Worm (Caenorhabditis elegans) whole organism, L1 larva: ENCODE data around the gene mdl-1.

Experiments used
- C04F5.9 ChIP-seq: sonication (generic microtip); optimal IDR thresholded peaks from 2 replicates; lab custom pipeline; 2016; ENCODE audit warnings: missing genetic modification characterization, missing compliant biosample characterization
- C16A3.4 ChIP-seq: fragments of 150-350 bp; optimal IDR thresholded peaks from 2 replicates; lab custom pipeline; 2014; ENCODE audit warnings: missing biosample characterization, missing genetic modification characterization
- F16B12.6 ChIP-seq: fragments of 150-350 bp; optimal IDR thresholded peaks from 2 replicates; lab custom pipeline; 2014; ENCODE audit warnings: missing biosample characterization, missing genetic modification characterization
- alr-1 ChIP-seq: fragments of 200-800 bp; sonication (Bioruptor generic); optimal IDR thresholded peaks from 2 replicates; lab custom pipeline; 2018; ENCODE audit warnings: borderline replicate concordance, mild to moderate bottlenecking, missing genetic modification characterization, missing compliant biosample characterization
- aly-2 ChIP-seq: fragments of 150-350 bp; optimal IDR thresholded peaks from 2 replicates; lab custom pipeline; 2014; ENCODE audit warnings: missing biosample characterization, missing genetic modification characterization
- ama-1 ChIP-seq: fragments of 150-350 bp; optimal IDR thresholded peaks from 2 replicates; lab custom pipeline; 2014
- blmp-1 ChIP-seq: fragments of 150-350 bp; optimal IDR thresholded peaks from 2 replicates; lab custom pipeline; 2014; ENCODE audit warnings: missing biosample characterization, missing genetic modification characterization
- ceh-8 ChIP-seq: fragments of 200-800 bp; sonication (Bioruptor generic); optimal IDR thresholded peaks from 2 replicates; lab custom pipeline; 2018; ENCODE audit warnings: mild to moderate bottlenecking, missing genetic modification characterization, moderate library complexity, missing compliant biosample characterization
- ceh-82 ChIP-seq, 3 experiments: fragments of 150-350 bp in 1 of 3; sonication (generic microtip) in 2 of 3; optimal IDR thresholded peaks; 2 replicates each; lab custom pipeline; 2014 to 2017; ENCODE audit warnings: missing biosample characterization in 3 of 3, missing genetic modification characterization in 3 of 3
- ceh-88 ChIP-seq: fragments of 200-800 bp; sonication (Bioruptor generic); IDR thresholded peaks from 2 replicates; pipeline ENCODE4 v1.3.6; 2022; ENCODE audit warnings: missing genetic modification characterization, missing compliant biosample characterization
- ceh-90 ChIP-seq: sonication (generic microtip); optimal IDR thresholded peaks from 2 replicates; lab custom pipeline; 2016; ENCODE audit warnings: missing genetic modification characterization, missing compliant biosample characterization
- efl-1 ChIP-seq, 4 experiments: fragments of 150-350 bp; optimal IDR thresholded peaks in 3 of 4; peaks in 1 of 4; 1 replicate in 1 of 4; 2 replicates in 3 of 4; lab custom pipeline; 2014; ENCODE audit warnings: missing biosample characterization in 2 of 4, missing genetic modification characterization in 2 of 4, missing genetic modification reagents in 2 of 4
- egl-13 ChIP-seq: sonication (generic microtip); optimal IDR thresholded peaks from 2 replicates; lab custom pipeline; 2016; ENCODE audit warnings: missing genotype, missing genetic modification reagents, missing genetic modification characterization, missing compliant biosample characterization
- elt-2 ChIP-seq: sonication (generic microtip); optimal IDR thresholded peaks from 2 replicates; lab custom pipeline; 2016; ENCODE audit warnings: missing genetic modification characterization, mild to moderate bottlenecking, inconsistent platforms, missing compliant biosample characterization, missing genetic modification reagents
- elt-3 ChIP-seq, 6 experiments: fragments of 150-350 bp in 1 of 6; sonication (generic microtip); optimal IDR thresholded peaks; 2 replicates each; lab custom pipeline; 2017 to 2018; ENCODE audit warnings: missing biosample characterization in 6 of 6, missing genetic modification characterization in 6 of 6, inconsistent platforms in 1 of 6
- fkh-10 ChIP-seq: sonication (generic microtip); optimal IDR thresholded peaks from 2 replicates; lab custom pipeline; 2017; ENCODE audit warnings: missing biosample characterization, missing genetic modification reagents, missing genetic modification characterization
- grh-1 ChIP-seq: fragments of 200-800 bp; sonication (Bioruptor generic); IDR thresholded peaks from 2 replicates; pipeline ENCODE4 v1.3.6; 2022; ENCODE audit warnings: missing genetic modification reagents, missing genetic modification characterization, missing compliant biosample characterization
- hlh-17 ChIP-seq: fragments of 200-800 bp; sonication (Bioruptor generic); optimal IDR thresholded peaks from 2 replicates; lab custom pipeline; 2018; ENCODE audit warnings: missing genetic modification characterization, mild to moderate bottlenecking, missing compliant biosample characterization, moderate library complexity, borderline replicate concordance
- hlh-4 ChIP-seq: sonication (generic microtip); optimal IDR thresholded peaks from 2 replicates; lab custom pipeline; 2016; ENCODE audit warnings: mild to moderate bottlenecking, missing genetic modification characterization, missing compliant biosample characterization
- irx-1 ChIP-seq: sonication (generic microtip); optimal IDR thresholded peaks from 2 replicates; lab custom pipeline; 2016; ENCODE audit warnings: missing genetic modification characterization, missing compliant biosample characterization
- lin-13 ChIP-seq: fragments of 150-350 bp; optimal IDR thresholded peaks from 2 replicates; lab custom pipeline; 2014; ENCODE audit warnings: missing biosample characterization, missing genetic modification reagents, missing genetic modification characterization
- lin-14 ChIP-seq: fragments of 200-800 bp; sonication (Bioruptor generic); optimal IDR thresholded peaks from 2 replicates; lab custom pipeline; 2018; ENCODE audit warnings: mild to moderate bottlenecking, missing genetic modification characterization, moderate library complexity, missing compliant biosample characterization
- lin-15B ChIP-seq: fragments of 150-350 bp; sonication (generic microtip); optimal IDR thresholded peaks from 3 replicates; lab custom pipeline; 2014; ENCODE audit warnings: missing biosample characterization, missing genetic modification characterization
- lin-35 ChIP-seq, 2 experiments: fragments of 150-350 bp; optimal IDR thresholded peaks; 2 replicates each; lab custom pipeline; 2014; ENCODE audit warnings: missing biosample characterization in 2 of 2, missing genetic modification characterization in 2 of 2, missing genetic modification reagents in 2 of 2
- lin-39 ChIP-seq: fragments of 150-350 bp; optimal IDR thresholded peaks from 2 replicates; lab custom pipeline; 2014; ENCODE audit warnings: missing biosample characterization, missing genetic modification reagents, missing genetic modification characterization
- lir-3 ChIP-seq: sonication (generic microtip); optimal IDR thresholded peaks from 2 replicates; lab custom pipeline; 2016; ENCODE audit warnings: mild to moderate bottlenecking, missing genetic modification characterization, moderate library complexity, missing compliant biosample characterization; ENCODE audit not compliant: poor library complexity
- mab-9 ChIP-seq: fragments of 200-800 bp; sonication (Bioruptor generic); IDR thresholded peaks from 2 replicates; pipeline ENCODE4 v1.3.6; 2022; ENCODE audit warnings: missing genetic modification reagents, missing genetic modification characterization, missing compliant biosample characterization
- mdl-1 ChIP-seq, 2 experiments: fragments of 150-350 bp; optimal IDR thresholded peaks; 2 replicates each; lab custom pipeline; 2014 to 2017; ENCODE audit warnings: missing biosample characterization in 2 of 2, missing genetic modification characterization in 2 of 2, inconsistent platforms in 1 of 2
- mep-1 ChIP-seq: fragments of 150-350 bp; optimal IDR thresholded peaks from 2 replicates; lab custom pipeline; 2014; ENCODE audit warnings: missing biosample characterization, missing genetic modification characterization
- nhr-12 ChIP-seq: sonication (generic microtip); optimal IDR thresholded peaks from 2 replicates; lab custom pipeline; 2017; ENCODE audit warnings: missing biosample characterization, missing genetic modification characterization
- nhr-20 ChIP-seq: sonication (generic microtip); optimal IDR thresholded peaks from 2 replicates; lab custom pipeline; 2016; ENCODE audit warnings: mild to moderate bottlenecking, missing genetic modification characterization, missing compliant biosample characterization
- nhr-47 ChIP-seq: sonication (generic microtip); optimal IDR thresholded peaks from 2 replicates; lab custom pipeline; 2016; ENCODE audit warnings: mild to moderate bottlenecking, missing genetic modification characterization, moderate library complexity, missing compliant biosample characterization
- nhr-71 ChIP-seq: sonication (generic microtip); optimal IDR thresholded peaks from 2 replicates; lab custom pipeline; 2016; ENCODE audit warnings: mild to moderate bottlenecking, missing genetic modification characterization, moderate library complexity, missing compliant biosample characterization
- nhr-76 ChIP-seq: sonication (generic microtip); optimal IDR thresholded peaks from 2 replicates; lab custom pipeline; 2017; ENCODE audit warnings: missing biosample characterization, missing genetic modification characterization
- nhr-84 ChIP-seq: sonication (generic microtip); optimal IDR thresholded peaks from 2 replicates; lab custom pipeline; 2017; ENCODE audit warnings: missing biosample characterization, missing genetic modification characterization
- nhr-85 ChIP-seq: sonication (generic microtip); peaks from one replicate; lab custom pipeline; 2016; ENCODE audit warnings: missing genetic modification characterization, inconsistent platforms, missing compliant biosample characterization
- pax-3 ChIP-seq: fragments of 200-800 bp; sonication (Bioruptor generic); optimal IDR thresholded peaks from 2 replicates; lab custom pipeline; 2018; ENCODE audit warnings: mild to moderate bottlenecking, missing genetic modification characterization, moderate library complexity, missing compliant biosample characterization
- rnt-1 ChIP-seq: sonication (generic microtip); optimal IDR thresholded peaks from 2 replicates; lab custom pipeline; 2016; ENCODE audit warnings: mild to moderate bottlenecking, missing genetic modification characterization, moderate library complexity, missing compliant biosample characterization
- skn-1 ChIP-seq: fragments of 150-350 bp; optimal IDR thresholded peaks from 2 replicates; lab custom pipeline; 2014; ENCODE audit warnings: missing biosample characterization, missing genetic modification characterization
- snu-23 ChIP-seq: sonication (generic microtip); optimal IDR thresholded peaks from 2 replicates; lab custom pipeline; 2016; ENCODE audit warnings: missing genetic modification characterization, missing compliant biosample characterization
- sox-4 ChIP-seq: sonication (generic microtip); optimal IDR thresholded peaks from 2 replicates; lab custom pipeline; 2016; ENCODE audit warnings: missing genetic modification characterization, missing compliant biosample characterization
- sptf-1 ChIP-seq: fragments of 150-350 bp; optimal IDR thresholded peaks from 2 replicates; lab custom pipeline; 2014; ENCODE audit warnings: missing biosample characterization, missing genetic modification characterization
- unc-30 ChIP-seq: sonication (generic microtip); optimal IDR thresholded peaks from 2 replicates; lab custom pipeline; 2017; ENCODE audit warnings: missing biosample characterization, missing genetic modification characterization
- unc-62 ChIP-seq: fragments of 150-350 bp; optimal IDR thresholded peaks from 2 replicates; lab custom pipeline; 2014; ENCODE audit warnings: missing biosample characterization, missing genetic modification reagents, missing genetic modification characterization
- unc-86 ChIP-seq: sonication (generic microtip); optimal IDR thresholded peaks from 2 replicates; lab custom pipeline; 2016; ENCODE audit warnings: missing genetic modification characterization, missing compliant biosample characterization
- vab-15 ChIP-seq: sonication (generic microtip); optimal IDR thresholded peaks from 2 replicates; lab custom pipeline; 2017; ENCODE audit warnings: missing genotype, mild to moderate bottlenecking, missing genetic modification characterization, missing compliant biosample characterization
- xbp-1 ChIP-seq: sonication (generic microtip); optimal IDR thresholded peaks from 2 replicates; lab custom pipeline; 2016; ENCODE audit warnings: missing genetic modification characterization, missing compliant biosample characterization
- zag-1 ChIP-seq: fragments of 150-350 bp; optimal IDR thresholded peaks from 2 replicates; lab custom pipeline; 2014; ENCODE audit warnings: missing biosample characterization, missing genetic modification characterization
- ztf-11 ChIP-seq, 2 experiments: sonication (generic microtip); optimal IDR thresholded peaks; 2 replicates each; lab custom pipeline; 2016 to 2017; ENCODE audit warnings: missing genetic modification characterization in 2 of 2, missing biosample characterization in 1 of 2, missing compliant biosample characterization in 1 of 2

mdl-1 gene

DNA sequence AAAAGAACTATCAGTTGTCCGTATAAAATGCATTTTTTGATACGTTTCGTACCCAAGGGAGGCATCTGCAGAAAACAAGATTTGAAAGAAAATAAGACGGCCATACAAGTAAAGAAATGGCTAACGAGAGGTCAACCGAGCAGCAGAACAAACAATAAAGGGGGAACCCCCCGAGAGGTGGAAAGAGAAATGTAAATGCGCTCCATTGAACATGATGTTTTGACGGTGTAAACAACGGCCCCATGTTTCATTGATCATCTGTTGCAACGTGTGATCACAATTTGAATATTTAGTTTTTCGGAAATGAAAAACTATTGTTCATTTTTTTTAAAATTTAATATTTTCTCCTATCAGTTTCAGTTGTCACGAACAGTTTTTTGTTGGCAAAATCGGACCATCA, 12.6 kb upstream of the mdl-1 start, which contains the start of gene K11G12.6:
K11G12.6 (minus strand) TSS at position 65 of the 400 bp plus-strand sequence.
- no peak for TF ChIP-seq lir-3 (tag; lab: Kevin White, UChicago)
- TF ChIP-seq nhr-71: peak; percentile 52
- peak; percentile 44 for TF ChIP-seq snu-23
- no peak for TF ChIP-seq unc-30 (tag; lab: Kevin White, UChicago)
- TF ChIP-seq lin-39 (tag; lab: Kevin White, UChicago): no peak
- peak in 1 of 2 experiments; percentile 30 for TF ChIP-seq lin-35 (GFP tag; optimal IDR thresholded peaks at IDR 0.05; lab: Kevin White, UChicago)
- TF ChIP-seq ceh-90 (tag; lab: Kevin White, UChicago): no peak
- TF ChIP-seq nhr-76 (tag; lab: Kevin White, UChicago): no peak
- peak in 1 of 2 experiments; percentile 12 for TF ChIP-seq mdl-1 (tag; optimal IDR thresholded peaks at IDR 0.05; lab: Kevin White, UChicago)
- no peak for TF ChIP-seq sox-4
- TF ChIP-seq rnt-1 (tag; lab: Kevin White, UChicago): peak; percentile 1
- TF ChIP-seq alr-1: no peak
- TF ChIP-seq mab-9 (GFP tag; lab: Robert Waterston, UW): no peak
- TF ChIP-seq nhr-20 (tag; lab: Kevin White, UChicago): peak; percentile 41
- peak; percentile 43 for TF ChIP-seq xbp-1 (tag; lab: Kevin White, UChicago)
- TF ChIP-seq lin-14 (GFP tag; lab: Kevin White, UChicago): peak; percentile 72
- TF ChIP-seq F16B12.6 (tag; lab: Kevin White, UChicago): no peak
- TF ChIP-seq pax-3 (tag; lab: Kevin White, UChicago): no peak
- TF ChIP-seq ceh-82 (tag; optimal IDR thresholded peaks at IDR 0.05; lab: Kevin White, UChicago): peak in 1 of 3 experiments; percentile 5
- TF ChIP-seq vab-15 (tag; lab: Kevin White, UChicago): no peak
- TF ChIP-seq nhr-84 (tag; lab: Kevin White, UChicago): no peak
- no peak for TF ChIP-seq grh-1
- TF ChIP-seq efl-1 (optimal IDR thresholded peaks at IDR 0.05; lab: Kevin White, UChicago): no peak
- no peak for TF ChIP-seq efl-1 (GFP tag; optimal IDR thresholded peaks at IDR 0.05 in 1 of 2; lab: Kevin White, UChicago)
- TF ChIP-seq mep-1 (tag; lab: Kevin White, UChicago): peak; percentile 54
- peak; percentile 3 for TF ChIP-seq skn-1 (tag; lab: Kevin White, UChicago)
- peak; percentile 10 for TF ChIP-seq C16A3.4
- TF ChIP-seq egl-13 (tag; lab: Kevin White, UChicago): no peak
- TF ChIP-seq unc-86 (tag; lab: Kevin White, UChicago): no peak
- TF ChIP-seq blmp-1 (tag; lab: Kevin White, UChicago): no peak
- no peak for TF ChIP-seq sptf-1 (tag; lab: Kevin White, UChicago)
- TF ChIP-seq elt-3 (tag; optimal IDR thresholded peaks at IDR 0.05; lab: Kevin White, UChicago): no peak
- no peak for TF ChIP-seq irx-1

DNA sequence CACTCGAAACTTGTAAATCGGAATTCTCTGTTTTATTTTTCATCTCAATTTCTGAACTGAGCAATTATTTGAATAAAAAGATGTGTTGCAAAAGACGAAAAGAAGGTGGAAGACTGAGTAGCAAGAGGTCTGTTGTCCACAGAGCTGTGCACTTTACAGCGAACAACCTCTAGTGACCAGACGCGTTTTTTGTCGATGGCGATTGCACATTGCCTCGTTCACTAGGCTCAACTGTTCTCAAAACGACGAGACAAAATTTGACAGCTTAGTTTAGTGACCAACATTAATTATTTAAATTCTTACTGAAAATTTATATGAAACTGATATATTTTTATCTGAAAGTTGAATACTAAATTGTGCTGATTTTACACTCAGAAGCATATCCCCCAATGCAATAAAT, 8.9 kb upstream of the mdl-1 start, which contains the start of gene R03E9.2:
R03E9.2 (minus strand) TSS at position 101 of the 400 bp plus-strand sequence.
- TF ChIP-seq nhr-84 (tag; lab: Kevin White, UChicago): no peak
- no peak for TF ChIP-seq fkh-10 (GFP tag; lab: Kevin White, UChicago)
- no peak for TF ChIP-seq nhr-12 (tag; lab: Kevin White, UChicago)
- no peak for TF ChIP-seq lin-14 (GFP tag; lab: Kevin White, UChicago)
- TF ChIP-seq mdl-1 (tag; optimal IDR thresholded peaks at IDR 0.05; lab: Kevin White, UChicago): no peak
- TF ChIP-seq nhr-47 (tag; lab: Kevin White, UChicago): no peak
- TF ChIP-seq elt-2 (tag; lab: Kevin White, UChicago): no peak
- TF ChIP-seq, all 84 proteins: peak for 0

DNA sequence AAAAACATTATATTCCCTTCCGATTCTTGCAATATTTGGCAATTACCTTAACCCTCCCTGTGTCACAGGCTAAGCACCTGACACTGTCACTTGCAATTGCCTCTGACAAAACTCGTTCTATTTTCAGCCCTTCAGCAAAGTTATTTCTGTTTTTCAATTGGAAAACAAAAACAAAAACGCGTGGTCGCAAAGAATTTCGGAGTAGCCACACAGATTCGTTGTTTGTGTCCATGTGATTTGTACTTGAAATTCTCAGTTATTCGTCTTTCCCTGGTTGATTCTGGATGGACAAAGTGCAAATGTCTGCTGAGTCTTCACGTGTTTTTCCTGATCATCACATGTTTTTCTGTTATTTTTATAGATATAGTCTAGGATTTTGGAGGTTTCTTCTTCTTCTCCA, 6.7 kb upstream of the mdl-1 start:
- peak; percentile 39 for TF ChIP-seq C16A3.4
- TF ChIP-seq nhr-76 (tag; lab: Kevin White, UChicago): no peak
- peak; percentile 29 for TF ChIP-seq lin-13 (GFP tag; lab: Kevin White, UChicago)
- TF ChIP-seq unc-86 (tag; lab: Kevin White, UChicago): no peak
- TF ChIP-seq hlh-4: no peak
- TF ChIP-seq unc-62 (GFP tag; lab: Kevin White, UChicago): no peak
- TF ChIP-seq nhr-85 (tag; lab: Kevin White, UChicago): peak; percentile 78
- no peak for TF ChIP-seq C04F5.9 (tag; lab: Kevin White, UChicago)
- TF ChIP-seq lin-15B (tag; lab: Kevin White, UChicago): no peak
- TF ChIP-seq elt-3 (tag; optimal IDR thresholded peaks at IDR 0.05; lab: Kevin White, UChicago): peak in 2 of 6 experiments; percentile 16 to 63
- no peak for TF ChIP-seq ama-1
- no peak for TF ChIP-seq ztf-11 (tag; optimal IDR thresholded peaks at IDR 0.05; lab: Kevin White, UChicago)
- TF ChIP-seq zag-1 (tag; lab: Kevin White, UChicago): no peak
- no peak for TF ChIP-seq aly-2 (tag; lab: Kevin White, UChicago)
- no peak for TF ChIP-seq ceh-88
- TF ChIP-seq ceh-8 (GFP tag; lab: Kevin White, UChicago): no peak
- no peak for TF ChIP-seq hlh-17
